Fruit fly (Drosophila melanogaster) whole organism, pupa: Measurements from ENCODE around the gene CG11920.

Experiments used
- CG10348 ChIP-seq: fragments of 200-800 bp; sonication (Bioruptor generic); IDR thresholded peaks from 2 replicates; pipeline ENCODE4 v1.3.6; 2022; ENCODE audit warnings: missing biosample characterization, missing genetic modification characterization
- CG12605 ChIP-seq: fragments of 200-800 bp; sonication (Bioruptor generic); IDR thresholded peaks from 2 replicates; pipeline ENCODE4 v1.3.6; 2022; ENCODE audit warnings: missing biosample characterization, missing genetic modification characterization
- CG13204 ChIP-seq: fragments of 200-800 bp; sonication (Bioruptor generic); optimal IDR thresholded peaks from 2 replicates; lab custom pipeline; 2018; ENCODE audit warnings: missing biosample characterization, mild to moderate bottlenecking, missing genetic modification characterization, moderate library complexity
- CG14655 ChIP-seq: fragments of 200-800 bp; sonication (Bioruptor generic); optimal IDR thresholded peaks from 3 replicates; lab custom pipeline; 2017; ENCODE audit warnings: mild to moderate bottlenecking, missing biosample characterization, missing genetic modification reagents, missing genetic modification characterization
- CG15710 ChIP-seq: fragments of 200-800 bp; sonication (Bioruptor generic); optimal IDR thresholded peaks from 2 replicates; lab custom pipeline; 2018; ENCODE audit warnings: missing biosample characterization, mild to moderate bottlenecking, missing genetic modification characterization, moderate library complexity
- CG17806 ChIP-seq: fragments of 200-800 bp; sonication (Bioruptor generic); optimal IDR thresholded peaks from 2 replicates; lab custom pipeline; 2018; ENCODE audit warnings: missing biosample characterization, mild to moderate bottlenecking, missing genetic modification characterization, moderate library complexity
- CG32121 ChIP-seq: fragments of 200-800 bp; sonication (Bioruptor generic); IDR thresholded peaks from 2 replicates; pipeline ENCODE4 v1.3.6; 2022; ENCODE audit warnings: missing biosample characterization, missing genetic modification characterization
- CG34367 ChIP-seq: fragments of 200-800 bp; sonication (Bioruptor generic); optimal IDR thresholded peaks from 2 replicates; lab custom pipeline; 2018; ENCODE audit warnings: missing biosample characterization, mild to moderate bottlenecking, missing genetic modification characterization
- CG4496 ChIP-seq: fragments of 200-800 bp; sonication (Bioruptor generic); IDR thresholded peaks from 3 replicates; pipeline ENCODE4 v1.3.6; 2022; ENCODE audit warnings: missing biosample characterization, missing genetic modification characterization
- CG8159 ChIP-seq: fragments of 200-800 bp; sonication (Bioruptor generic); optimal IDR thresholded peaks from 3 replicates; lab custom pipeline; 2018; ENCODE audit warnings: missing biosample characterization, mild to moderate bottlenecking, missing genetic modification characterization, moderate library complexity
- CG8301 ChIP-seq: fragments of 200-800 bp; sonication (Bioruptor generic); optimal IDR thresholded peaks from 2 replicates; lab custom pipeline; 2018; ENCODE audit warnings: missing biosample characterization, mild to moderate bottlenecking, missing genetic modification characterization
- CG9948 ChIP-seq: fragments of 200-800 bp; sonication (Bioruptor generic); optimal IDR thresholded peaks from 2 replicates; lab custom pipeline; 2018; ENCODE audit warnings: missing biosample characterization, mild to moderate bottlenecking, missing genetic modification characterization, moderate library complexity
- D1 ChIP-seq: fragments of 200-800 bp; sonication (Bioruptor generic); optimal IDR thresholded peaks from 2 replicates; lab custom pipeline; 2018; ENCODE audit warnings: missing biosample characterization, mild to moderate bottlenecking, missing genetic modification characterization, moderate library complexity
- EcR ChIP-seq: fragments of 200-800 bp; sonication (Bioruptor generic); optimal IDR thresholded peaks from 3 replicates; lab custom pipeline; 2019; ENCODE audit warnings: missing biosample characterization, missing genetic modification characterization, mild to moderate bottlenecking, moderate library complexity, missing genetic modification reagents
- Ets98B ChIP-seq: fragments of 200-800 bp; sonication (Bioruptor generic); IDR thresholded peaks from 2 replicates; pipeline ENCODE4 v1.3.6; 2022; ENCODE audit warnings: missing biosample characterization, missing genetic modification characterization
- Pif1A ChIP-seq: fragments of 200-800 bp; sonication (Bioruptor generic); optimal IDR thresholded peaks from 3 replicates; lab custom pipeline; 2016; ENCODE audit warnings: missing biosample characterization, missing genetic modification characterization
- Pif1B ChIP-seq: fragments of 200-800 bp; sonication (Bioruptor generic); optimal IDR thresholded peaks from 3 replicates; lab custom pipeline; 2016; ENCODE audit warnings: missing biosample characterization, missing genetic modification characterization
- Snoo ChIP-seq: fragments of 200-800 bp; sonication (Bioruptor generic); optimal IDR thresholded peaks from 3 replicates; lab custom pipeline; 2017; ENCODE audit warnings: missing biosample characterization, mild to moderate bottlenecking, missing genetic modification characterization, inconsistent platforms
- fd96Ca ChIP-seq: fragments of 200-800 bp; sonication (Bioruptor generic); IDR thresholded peaks from 3 replicates; pipeline ENCODE4 v1.3.6; 2022; ENCODE audit warnings: missing biosample characterization, missing genetic modification characterization
- gl ChIP-seq: fragments of 200-800 bp; sonication (Bioruptor generic); optimal IDR thresholded peaks from 2 replicates; lab custom pipeline; 2018; ENCODE audit warnings: missing biosample characterization, mild to moderate bottlenecking, missing genetic modification characterization
- rn ChIP-seq: fragments of 200-800 bp; sonication (Bioruptor generic); IDR thresholded peaks from 2 replicates; pipeline ENCODE4 v1.3.6; 2022; ENCODE audit warnings: missing biosample characterization, missing genetic modification characterization

Gene CG11920

DNA sequence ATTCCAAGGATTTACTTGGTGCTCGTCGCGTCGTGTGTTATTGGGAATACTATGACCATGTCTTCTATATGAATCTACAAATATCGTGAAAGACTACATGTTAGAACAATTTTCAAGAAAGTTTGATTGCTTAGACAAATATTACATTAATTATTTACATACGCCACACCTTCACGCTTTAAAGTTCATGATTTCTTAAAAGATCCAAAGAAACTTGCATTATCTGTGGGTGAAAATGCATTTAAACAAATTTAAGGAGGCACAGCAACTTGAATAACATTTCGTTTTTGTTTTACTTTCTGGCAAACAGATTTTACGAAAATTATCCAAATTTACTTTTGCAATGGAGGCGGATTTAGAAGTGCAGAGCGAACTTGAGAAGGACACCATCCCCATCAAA lies 38.0 kb upstream of the CG11920 start, which contains the start of gene CG31115:
CG31115 (plus strand) TSS at position 301 of the 400 bp plus-strand sequence.
- no peak for TF ChIP-seq CG17806 (tag; lab: Kevin White, UChicago)
- no peak for TF ChIP-seq CG15710 (tag; lab: Kevin White, UChicago)
- TF ChIP-seq EcR (GFP tag; lab: Kevin White, UChicago), result no peak
- no peak for TF ChIP-seq CG13204
- TF ChIP-seq CG8301 (tag; lab: Kevin White, UChicago), result no peak
- TF ChIP-seq fd96Ca (GFP tag; lab: Robert Waterston, UW), result no peak
- TF ChIP-seq Ets98B (GFP tag; lab: Robert Waterston, UW), result no peak
- TF ChIP-seq CG12605 (GFP tag; lab: Robert Waterston, UW), result no peak
- TF ChIP-seq CG14655 (GFP tag; lab: Kevin White, UChicago), result no peak
- no peak for TF ChIP-seq Pif1B (GFP tag; lab: Kevin White, UChicago)
- no peak for TF ChIP-seq rn (GFP tag; lab: Robert Waterston, UW)
- no peak for TF ChIP-seq CG8159
- TF ChIP-seq D1, result no peak
- no peak for TF ChIP-seq CG9948 (tag; lab: Kevin White, UChicago)
- no peak for TF ChIP-seq CG32121 (GFP tag; lab: Robert Waterston, UW)
- no peak for TF ChIP-seq gl (tag; lab: Kevin White, UChicago)

DNA sequence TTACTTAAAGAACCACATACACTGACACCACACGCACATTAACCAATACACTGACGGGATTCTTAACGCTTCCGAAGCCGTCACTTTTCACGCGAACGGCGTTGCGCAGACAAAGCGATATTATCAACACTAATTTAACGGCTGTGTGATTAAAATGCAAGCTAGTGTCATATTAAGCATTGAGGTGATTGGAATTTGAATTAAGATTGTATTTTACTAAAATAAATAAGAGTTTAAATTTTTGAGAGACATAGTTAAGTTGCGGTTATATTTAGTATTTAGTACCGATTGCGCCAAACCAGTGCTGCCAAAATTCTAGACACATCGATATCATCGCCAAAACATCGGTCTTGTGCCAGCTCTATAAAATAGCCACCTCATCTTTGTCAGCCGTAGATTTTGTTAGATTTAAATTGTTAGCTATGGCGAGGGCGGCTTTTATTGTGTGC lies 35.6 kb upstream of the CG11920 start, which contains the start of the genes Ythdf and bai:
Ythdf (minus strand) TSS at position 222 of the 449 bp plus-strand sequence.
bai (plus strand) TSS at position 347 of the 449 bp plus-strand sequence.
- TF ChIP-seq CG9948 (tag; lab: Kevin White, UChicago) (peak; percentile 72), CG8159 (no peak)

DNA sequence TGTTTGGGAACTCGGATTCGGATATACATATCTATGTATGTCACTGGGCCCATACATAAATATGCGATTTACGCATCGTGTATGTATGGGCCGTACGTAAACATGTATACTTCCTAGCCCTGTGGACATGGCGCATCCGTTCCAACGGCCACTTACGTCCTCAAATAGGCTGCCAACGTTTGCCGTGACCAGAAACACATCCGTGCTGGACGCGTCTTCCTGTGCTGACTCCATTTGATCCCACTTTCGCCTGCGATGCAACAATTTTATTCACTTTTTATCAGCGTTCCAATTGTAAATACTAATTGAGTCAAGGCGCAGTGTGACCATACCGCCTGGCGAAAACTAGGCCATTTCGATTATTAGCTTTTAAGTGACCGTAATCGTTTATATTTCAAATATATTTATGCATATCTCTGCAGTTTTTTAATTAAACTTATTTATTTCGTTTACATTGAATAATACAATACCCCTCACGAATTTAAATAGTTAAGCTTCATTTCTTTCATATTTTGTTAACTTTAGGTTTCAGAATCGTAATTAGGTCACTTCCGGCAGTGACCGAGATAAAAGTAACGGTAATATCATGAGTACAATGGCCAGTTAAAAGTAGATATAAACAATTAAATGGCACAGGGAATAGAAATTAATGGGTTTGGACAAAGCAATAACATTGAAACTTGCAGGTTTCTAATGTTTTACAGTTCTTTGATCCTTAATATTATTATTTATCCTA lies 29.7 kb upstream of the CG11920 start, which contains the start of gene 5PtaseI:
5PtaseI (minus strand) TSS at position 336 of the 736 bp plus-strand sequence.
- no peak for TF ChIP-seq CG32121 (GFP tag; lab: Robert Waterston, UW)
- no peak for TF ChIP-seq fd96Ca (GFP tag; lab: Robert Waterston, UW)
- no peak for TF ChIP-seq CG13204
- no peak for TF ChIP-seq Pif1B (GFP tag; lab: Kevin White, UChicago)
- TF ChIP-seq CG4496 (GFP tag; lab: Robert Waterston, UW), result no peak
- no peak for TF ChIP-seq CG8301 (tag; lab: Kevin White, UChicago)
- TF ChIP-seq rn (GFP tag; lab: Robert Waterston, UW), result no peak
- TF ChIP-seq D1, result no peak
- no peak for TF ChIP-seq CG9948 (tag; lab: Kevin White, UChicago)
- TF ChIP-seq CG34367 (tag; lab: Kevin White, UChicago), result no peak
- TF ChIP-seq Ets98B (GFP tag; lab: Robert Waterston, UW), result no peak
- TF ChIP-seq CG8159, result no peak
- no peak for TF ChIP-seq Pif1A (GFP tag; lab: Kevin White, UChicago)
- no peak for TF ChIP-seq Snoo (tag; lab: Kevin White, UChicago)
- no peak for TF ChIP-seq CG14655 (GFP tag; lab: Kevin White, UChicago)
- TF ChIP-seq CG15710 (tag; lab: Kevin White, UChicago), result no peak
- no peak for TF ChIP-seq gl (tag; lab: Kevin White, UChicago)

DNA sequence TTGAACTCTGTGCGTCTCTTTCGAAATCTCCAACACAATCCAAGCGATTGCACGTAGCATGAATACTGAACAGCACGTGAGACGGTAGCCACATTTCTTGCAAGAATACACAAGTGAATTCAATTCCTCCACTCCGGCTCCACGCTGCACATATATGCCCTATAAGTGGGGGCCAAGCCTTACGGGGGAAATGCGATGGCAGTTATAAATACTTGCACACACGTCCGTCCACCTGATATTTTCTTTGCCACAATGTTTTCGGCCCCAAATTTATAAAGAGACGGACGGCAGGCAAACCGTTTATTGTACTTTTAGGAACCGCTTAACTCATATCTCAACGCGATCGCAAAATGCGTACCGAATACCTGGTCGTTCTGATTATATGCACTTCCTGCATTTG lies 28.7 kb upstream of the CG11920 start, which contains the start of gene CG11786:
CG11786 (plus strand) TSS at position 301 of the 400 bp plus-strand sequence.
- no peak for TF ChIP-seq CG4496 (GFP tag; lab: Robert Waterston, UW)
- no peak for TF ChIP-seq Ets98B (GFP tag; lab: Robert Waterston, UW)
- no peak for TF ChIP-seq CG10348
- no peak for TF ChIP-seq CG14655 (GFP tag; lab: Kevin White, UChicago)
- no peak for TF ChIP-seq Pif1A (GFP tag; lab: Kevin White, UChicago)
- no peak for TF ChIP-seq CG8159

DNA sequence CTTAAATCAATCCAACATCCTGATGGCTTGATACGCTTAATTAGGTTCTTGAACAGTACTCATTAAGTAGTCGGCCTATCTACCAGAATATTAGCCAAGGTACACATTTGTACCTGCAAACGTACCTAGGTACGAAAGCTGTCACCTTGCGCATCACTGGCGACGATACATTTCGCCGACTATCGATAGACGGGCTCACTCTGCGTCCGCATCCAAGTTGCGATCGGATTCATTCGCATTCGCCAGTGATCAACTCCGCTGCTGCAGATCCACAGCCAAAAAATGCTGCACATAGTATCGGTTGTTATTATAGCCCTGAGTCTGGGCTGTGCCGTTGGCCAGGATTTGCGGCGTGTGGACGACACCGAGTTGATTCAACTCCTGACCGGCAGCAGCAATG lies 27.2 kb upstream of the CG11920 start, which contains the start of gene CG11790:
CG11790 (plus strand) TSS at position 203 of the 400 bp plus-strand sequence.
- TF ChIP-seq CG32121 (GFP tag; lab: Robert Waterston, UW) (peak; percentile 15; the same call in 1 of the 2 replicates), CG4496 (GFP tag; lab: Robert Waterston, UW) (0 out of 3 replicates have a peak, but pooled peaks have one; percentile 31), CG10348 (no peak), fd96Ca (GFP tag; lab: Robert Waterston, UW) (no peak)

DNA sequence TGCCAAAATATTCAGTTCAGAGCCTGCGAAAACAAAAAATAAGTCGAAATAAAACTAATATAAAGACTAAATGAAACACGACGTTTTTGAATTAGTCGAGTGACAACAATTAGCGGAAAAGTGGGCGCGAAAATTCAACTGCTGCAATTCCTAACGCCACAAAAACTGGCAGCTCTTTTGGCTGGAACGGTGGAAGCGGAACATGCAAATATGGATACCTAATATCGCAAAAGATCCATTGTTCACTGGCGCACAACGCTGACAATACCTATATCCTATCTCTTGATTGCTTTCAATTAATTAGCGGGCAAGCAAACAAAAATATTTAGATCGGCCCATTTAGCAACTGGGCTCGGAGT lies 25.3 kb upstream of the CG11920 start, which contains the start of gene CG11791:
CG11791 (plus strand) TSS at position 234 of the 359 bp plus-strand sequence.
- TF ChIP-seq D1 (no peak), EcR (GFP tag; lab: Kevin White, UChicago) (no peak), CG13204 (no peak), CG12605 (GFP tag; lab: Robert Waterston, UW) (no peak), CG10348 (no peak), Snoo (tag; lab: Kevin White, UChicago) (no peak), Ets98B (GFP tag; lab: Robert Waterston, UW) (no peak), CG15710 (tag; lab: Kevin White, UChicago) (no peak), fd96Ca (GFP tag; lab: Robert Waterston, UW) (no peak)
